Worm (Caenorhabditis elegans): ENCODE measurements around the gene erd-2.2.

The erd-2.2 gene

DNA sequence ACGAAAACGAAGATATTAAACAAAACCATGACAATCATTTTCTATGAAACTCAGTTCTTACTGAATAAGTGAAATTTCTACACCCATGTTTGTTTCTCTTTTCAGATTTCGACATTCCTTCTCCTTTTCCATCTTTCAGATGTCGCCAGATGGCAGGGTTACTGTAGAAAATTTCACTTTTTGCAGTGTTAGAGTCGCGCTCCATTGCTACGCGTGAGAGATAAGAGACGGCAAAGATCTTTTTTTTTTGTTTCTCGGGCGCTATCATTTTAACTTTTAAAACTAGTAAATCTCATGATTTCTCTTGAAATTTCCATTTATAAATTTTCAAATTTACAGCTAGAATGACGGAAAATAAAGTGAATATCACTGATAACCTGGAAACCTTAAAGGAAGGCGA is 28.6 kb upstream of the erd-2.2 start, which contains the start of the genes mig-21 and F01F1.2:
mig-21 (minus strand) TSS at position 166 of the 400 bp plus-strand sequence.
F01F1.2 (plus strand) TSS at position 340 of the 400 bp plus-strand sequence.
- TF ChIP-seq lin-38 (GFP tag; IDR thresholded peaks at IDR 0.05) (peak; percentile 49; the same call in 1 of the 2 replicates), hlh-30 (tag; optimal IDR thresholded peaks at IDR 0.05; ENCODE audit: insufficient read depth) (no peak), mes-2 (tag; optimal IDR thresholded peaks at IDR 0.05; ENCODE audit: poor library complexity, severe bottlenecking) (peak; percentile 31), pqm-1 (tag; optimal IDR thresholded peaks at IDR 0.05) (no peak), lsy-2 (tag; optimal IDR thresholded peaks at IDR 0.05) (peak in 1 of 2 experiments; percentile 75), daf-12 (tag; optimal IDR thresholded peaks at IDR 0.05) (no peak)

DNA sequence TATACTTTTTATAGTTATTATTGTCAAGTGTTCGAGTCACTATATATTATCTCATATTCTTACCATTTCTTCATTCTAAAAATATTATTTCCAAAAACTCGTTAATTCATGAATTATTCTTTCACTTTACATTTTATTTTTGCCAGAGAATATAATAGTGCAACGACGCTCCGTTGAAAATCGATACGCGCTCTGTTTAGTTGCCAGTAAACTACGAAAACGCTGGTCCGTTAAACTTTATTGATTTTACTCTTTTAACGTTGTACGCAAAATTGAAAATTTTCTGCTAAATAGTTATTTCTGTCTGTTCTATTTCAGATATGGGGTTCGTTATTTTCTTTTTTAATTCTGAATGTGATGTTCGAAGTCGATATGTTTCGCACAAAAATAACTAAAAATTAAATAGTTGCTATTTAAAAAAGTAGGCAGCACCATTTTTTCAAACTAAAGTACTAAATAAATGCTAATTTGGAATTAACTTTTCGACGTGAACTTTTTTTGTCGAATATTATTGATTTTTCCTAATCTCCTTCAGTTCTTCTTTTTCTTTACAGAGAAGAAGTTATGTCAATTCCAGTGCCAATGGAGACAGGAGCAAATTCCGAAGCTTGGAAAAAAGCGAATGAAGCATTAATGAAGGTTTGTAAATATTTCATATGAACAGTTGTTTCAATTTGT is 27.4 kb upstream of the erd-2.2 start, which contains the start of gene hpo-10:
hpo-10 (plus strand) TSS at position 199 of the 678 bp plus-strand sequence.
- TF ChIP-seq daf-19 (GFP tag; conservative IDR thresholded peaks at IDR 0.05): no peak
- no peak for TF ChIP-seq lin-29 (GFP tag; IDR thresholded peaks at IDR 0.05)
- no peak for TF ChIP-seq ceh-28 (tag; optimal IDR thresholded peaks at IDR 0.05)
- TF ChIP-seq ZK546.5 (tag; optimal IDR thresholded peaks at IDR 0.05): no peak
- no peak for TF ChIP-seq nhr-25 (tag; optimal IDR thresholded peaks at IDR 0.05; ENCODE audit: borderline replicate concordance, insufficient read depth)
- peak; percentile 55 for TF ChIP-seq mes-2 (tag; optimal IDR thresholded peaks at IDR 0.05; ENCODE audit: poor library complexity, severe bottlenecking)
- peak; percentile 48 for TF ChIP-seq dve-1 (tag; optimal IDR thresholded peaks at IDR 0.05; ENCODE audit: insufficient read depth)
- TF ChIP-seq ceh-44 (GFP tag; IDR thresholded peaks at IDR 0.05): no peak
- TF ChIP-seq spr-3 (GFP tag; optimal IDR thresholded peaks at IDR 0.05): no peak
- peak; percentile 43 for TF ChIP-seq nhr-6 (tag; optimal IDR thresholded peaks at IDR 0.05)
- TF ChIP-seq nhr-76 (tag; optimal IDR thresholded peaks at IDR 0.05): no peak
- TF ChIP-seq unc-39 (tag; optimal IDR thresholded peaks at IDR 0.05): no peak
- TF ChIP-seq R02D3.7 (tag; optimal IDR thresholded peaks at IDR 0.05): no peak
- no peak for TF ChIP-seq F26F4.8 (GFP tag; conservative IDR thresholded peaks at IDR 0.05)
- TF ChIP-seq cey-2 (tag; optimal IDR thresholded peaks at IDR 0.05; ENCODE audit: borderline replicate concordance, insufficient read depth): no peak
- TF ChIP-seq arid-1 (GFP tag; conservative IDR thresholded peaks at IDR 0.05): no peak
- TF ChIP-seq attf-4 (tag; optimal IDR thresholded peaks at IDR 0.05): no peak
- TF ChIP-seq egl-43 (GFP tag; IDR thresholded peaks at IDR 0.05): no peak
- TF ChIP-seq aha-1 (tag): peak; percentile 96
- no peak for TF ChIP-seq daf-8 (GFP tag; IDR thresholded peaks at IDR 0.05)
- TF ChIP-seq snpc-1.2 (GFP tag; IDR thresholded peaks at IDR 0.05): no peak
- peak; percentile 37; the same call in 1 of the 2 replicates for TF ChIP-seq lin-38 (GFP tag; IDR thresholded peaks at IDR 0.05)
- no peak for TF ChIP-seq ceh-82 (tag; optimal IDR thresholded peaks at IDR 0.05)
- no peak for TF ChIP-seq lin-13 (GFP tag; optimal IDR thresholded peaks at IDR 0.05)
- no peak for TF ChIP-seq nhr-48 (tag; optimal IDR thresholded peaks at IDR 0.05)
- no peak for TF ChIP-seq skn-1 (tag; optimal IDR thresholded peaks at IDR 0.05)
- TF ChIP-seq ztf-7 (tag; optimal IDR thresholded peaks at IDR 0.05): no peak
- no peak for TF ChIP-seq Y105C5A.15 (GFP tag; IDR thresholded peaks at IDR 0.05)
- no peak for TF ChIP-seq F10B5.3 (tag; optimal IDR thresholded peaks at IDR 0.05)
- no peak for TF ChIP-seq lin-1 (GFP tag; IDR thresholded peaks at IDR 0.05)
- no peak for TF ChIP-seq unc-130 (GFP tag; optimal IDR thresholded peaks at IDR 0.05)
- no peak for TF ChIP-seq dmd-6 (GFP tag; IDR thresholded peaks at IDR 0.05)
- no peak for TF ChIP-seq zfp-2 (tag; optimal IDR thresholded peaks at IDR 0.05)
- TF ChIP-seq F49E8.2 (tag; optimal IDR thresholded peaks at IDR 0.05; ENCODE audit: borderline replicate concordance): no peak
- TF ChIP-seq zip-2 (tag; optimal IDR thresholded peaks at IDR 0.05): no peak
- TF ChIP-seq jun-1 (tag; optimal IDR thresholded peaks at IDR 0.05): no peak
- TF ChIP-seq T20F7.1 (GFP tag; optimal IDR thresholded peaks at IDR 0.05): peak; percentile 89
- no peak for TF ChIP-seq ztf-11 (tag; optimal IDR thresholded peaks at IDR 0.05)
- TF ChIP-seq unc-62 (GFP tag; optimal IDR thresholded peaks at IDR 0.05 in 1 of 2): no peak
- no peak for TF ChIP-seq unc-62 (tag; optimal IDR thresholded peaks at IDR 0.05)
- no peak for TF ChIP-seq ZK337.2 (GFP tag; IDR thresholded peaks at IDR 0.05)
- no peak for TF ChIP-seq sdz-12 (GFP tag; optimal IDR thresholded peaks at IDR 0.05)
- TF ChIP-seq lsy-2 (tag; optimal IDR thresholded peaks at IDR 0.05): peak in 1 of 2 experiments; percentile 65
- TF ChIP-seq daf-16 (GFP tag; optimal IDR thresholded peaks at IDR 0.05): no peak
- peak; percentile 31 for TF ChIP-seq daf-16 (tag; optimal IDR thresholded peaks at IDR 0.05)

All from whole organism, L4 larva.